Worm (Caenorhabditis elegans) whole organism, L4/young adult: ENCODE data around the gene argk-1.

Experiments
- W03F9.2 ChIP-seq: fragments of 150-350 bp; optimal IDR thresholded peaks from 2 replicates; lab custom pipeline; 2014; ENCODE audit warnings: missing biosample characterization, missing genetic modification characterization
- him-1 ChIP-seq: sonication (generic microtip); optimal IDR thresholded peaks from 2 replicates; lab custom pipeline; 2016; ENCODE audit warnings: missing genotype, missing genetic modification reagents, missing genetic modification characterization, missing compliant biosample characterization

DNA sequence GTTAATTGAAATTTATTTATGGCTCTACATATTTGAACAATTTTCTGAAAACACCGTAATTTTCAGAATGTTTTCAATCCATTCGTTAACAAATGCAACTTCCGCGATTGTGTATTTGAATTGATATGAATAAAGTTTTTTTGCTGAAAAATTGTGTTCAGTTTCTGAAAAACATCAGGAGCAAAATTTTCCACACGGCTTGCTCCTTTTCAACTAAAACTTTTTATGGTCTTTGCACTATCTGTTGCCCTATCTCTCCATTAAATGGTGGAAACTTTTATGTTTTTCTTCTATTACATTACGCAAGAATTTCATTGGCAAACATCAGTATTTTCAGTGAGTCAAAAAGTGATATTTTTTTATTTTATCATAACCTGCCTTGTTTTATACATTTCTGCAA, 45.1 kb downstream of the argk-1 start, which contains the start of gene F10A3.4:
- no peak for TF ChIP-seq W03F9.2 (tag; lab: Kevin White, UChicago)
- TF ChIP-seq him-1: no peak
